Worm (Caenorhabditis elegans) whole organism, L1 larva: ENCODE measurements around the gene F10G2.7.

Experiments
- ceh-90 ChIP-seq: sonication (generic microtip); optimal IDR thresholded peaks from 2 replicates; lab custom pipeline; 2016; ENCODE audit warnings: missing genetic modification characterization, missing compliant biosample characterization
- egl-27 ChIP-seq, 2 experiments: fragments of 150-350 bp in 1 of 2; sonication (generic microtip); optimal IDR thresholded peaks; 3 replicates each; lab custom pipeline; 2017 to 2018; ENCODE audit warnings: missing biosample characterization in 2 of 2, missing genetic modification characterization in 2 of 2, missing genetic modification reagents in 2 of 2
- unc-62 ChIP-seq: fragments of 150-350 bp; optimal IDR thresholded peaks from 2 replicates; lab custom pipeline; 2014; ENCODE audit warnings: missing biosample characterization, missing genetic modification reagents, missing genetic modification characterization

ce11 chrV:7343522-7343921, 6.4 kb upstream of the F10G2.7 start, which contains the start of gene srh-244:
- no peak for TF ChIP-seq egl-27 (tag; optimal IDR thresholded peaks at IDR 0.05; lab: Kevin White, UChicago)
- TF ChIP-seq ceh-90 (tag; lab: Kevin White, UChicago) = no peak
- TF ChIP-seq unc-62 (GFP tag; lab: Kevin White, UChicago) = no peak
